Worm (Caenorhabditis elegans): ENCODE measurements around the gene utx-1.
"Not testable (repeated sequence)": the region's sequence is repeated elsewhere in the genome, so short reads cannot be mapped to it uniquely, and the experiment has no call there.

DNA sequence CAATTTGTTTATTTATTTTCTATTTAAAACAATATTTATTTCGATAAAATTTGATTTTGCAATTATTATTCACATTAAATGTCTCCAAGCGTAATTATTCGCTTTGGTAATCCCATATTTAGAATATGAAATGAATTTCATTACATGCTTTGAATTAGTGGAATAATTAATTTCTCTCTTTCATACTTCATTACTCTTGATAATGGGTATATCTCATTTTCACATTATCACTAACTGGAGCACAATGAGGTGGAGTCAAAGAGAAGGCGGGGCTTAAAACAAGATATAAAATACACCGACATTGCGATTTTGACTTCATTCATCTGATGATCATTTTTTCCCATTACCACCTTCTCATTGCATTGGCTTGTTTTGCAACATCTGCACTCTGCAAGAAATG lies 53.7 kb downstream of the utx-1 start, which contains the start of gene K01A12.4:
- TF ChIP-seq tbx-2, nhr-11, pqm-1, ets-4, pros-1, hlh-8, che-1, pha-4 (tag; optimal IDR thresholded peaks at IDR 0.05): not testable (repeated sequence)
